Worm (Caenorhabditis elegans): ENCODE results near the gene rack-1.
A peak's percentile ranks its signal among the peaks of the same experiment; 100 is the strongest.

rack-1 gene

ce11 chrIV:10176252-10176730 lies at the start of gene rack-1:
TSS of gene rack-1 (plus strand) at chrIV:10176680.
- TF ChIP-seq mab-5 (tag; optimal IDR thresholded peaks at IDR 0.05) (no peak), mbf-1 (tag; optimal IDR thresholded peaks at IDR 0.05) (no peak), ceh-16 (tag; optimal IDR thresholded peaks at IDR 0.05) (peak; percentile 47), nhr-6 (tag; optimal IDR thresholded peaks at IDR 0.05) (no peak), fos-1 (tag; optimal IDR thresholded peaks at IDR 0.05) (peak; percentile 23), lin-11 (tag; optimal IDR thresholded peaks at IDR 0.05) (peak; percentile 6), zag-1 (tag; optimal IDR thresholded peaks at IDR 0.05) (no peak), mdl-1 (tag; optimal IDR thresholded peaks at IDR 0.05) (no peak), elt-3 (tag; optimal IDR thresholded peaks at IDR 0.05) (no peak), nhr-21 (tag; optimal IDR thresholded peaks at IDR 0.05) (peak; percentile 27), sma-9 (GFP tag; optimal IDR thresholded peaks at IDR 0.05) (no peak), sma-9 (tag; optimal IDR thresholded peaks at IDR 0.05) (no peak), R02D3.7 (tag; optimal IDR thresholded peaks at IDR 0.05) (no peak), ztf-11 (tag; optimal IDR thresholded peaks at IDR 0.05) (no peak), nhr-25 (tag; optimal IDR thresholded peaks at IDR 0.05) (peak; percentile 34), egl-27 (tag; optimal IDR thresholded peaks at IDR 0.05) (peak; percentile 12), gmeb-1 (tag; optimal IDR thresholded peaks at IDR 0.05) (peak; percentile 63), aly-2 (tag; optimal IDR thresholded peaks at IDR 0.05) (no peak), lin-39 (tag; optimal IDR thresholded peaks at IDR 0.05) (no peak), snpc-4 (tag; optimal IDR thresholded peaks at IDR 0.05) (no peak), unc-55 (GFP tag; optimal IDR thresholded peaks at IDR 0.05) (peak; percentile 83), ztf-4 (tag; optimal IDR thresholded peaks at IDR 0.05) (no peak), Y55F3AM.14 (GFP tag; optimal IDR thresholded peaks at IDR 0.05) (no peak), nhr-10 (tag; optimal IDR thresholded peaks at IDR 0.05) (no peak), unc-39 (tag; optimal IDR thresholded peaks at IDR 0.05) (no peak), ztf-1 (GFP tag; conservative IDR thresholded peaks at IDR 0.05) (no peak), F13H6.1 (tag; optimal IDR thresholded peaks at IDR 0.05) (peak; percentile 34), sma-3 (GFP tag; optimal IDR thresholded peaks at IDR 0.05) (peak; percentile 35), lin-13 (GFP tag; optimal IDR thresholded peaks at IDR 0.05) (peak; percentile 33), unc-62 (GFP tag; optimal IDR thresholded peaks at IDR 0.05) (no peak), nhr-77 (tag; optimal IDR thresholded peaks at IDR 0.05) (no peak), ZK546.5 (tag; optimal IDR thresholded peaks at IDR 0.05) (no peak), lsy-2 (tag; optimal IDR thresholded peaks at IDR 0.05) (peak; percentile 38 to 82), alr-1 (tag; optimal IDR thresholded peaks at IDR 0.05) (no peak), crh-2 (tag; optimal IDR thresholded peaks at IDR 0.05) (peak; percentile 79), nhr-237 (tag; optimal IDR thresholded peaks at IDR 0.05) (no peak), skn-1 (tag; optimal IDR thresholded peaks at IDR 0.05) (no peak), nhr-129 (tag; optimal IDR thresholded peaks at IDR 0.05) (peak; percentile 60), ama-1 (optimal IDR thresholded peaks at IDR 0.05) (no peak), C34F6.9 (tag; optimal IDR thresholded peaks at IDR 0.05) (peak; percentile 66)

- no peak for TF ChIP-seq unc-55 (GFP tag; optimal IDR thresholded peaks at IDR 0.05)
- no peak for TF ChIP-seq sem-4 (tag; optimal IDR thresholded peaks at IDR 0.05)
- no peak for TF ChIP-seq sma-3 (GFP tag; optimal IDR thresholded peaks at IDR 0.05)
- no peak for TF ChIP-seq elt-3 (tag; optimal IDR thresholded peaks at IDR 0.05)
- TF ChIP-seq egl-27 (tag; optimal IDR thresholded peaks at IDR 0.05): no peak
- TF ChIP-seq peb-1 (tag; optimal IDR thresholded peaks at IDR 0.05): no peak
- no peak for TF ChIP-seq lsy-2 (tag; optimal IDR thresholded peaks at IDR 0.05)
- TF ChIP-seq nhr-10 (tag; optimal IDR thresholded peaks at IDR 0.05): no peak
- no peak for TF ChIP-seq nhr-6 (tag; optimal IDR thresholded peaks at IDR 0.05)
These were observed 48.0 kb upstream of the rack-1 start for ce11 chrIV:10128446-10128845.

ce11 chrIV:10128906-10129386 lies 47.5 kb upstream of the rack-1 start, which contains the start of the genes gtbp-1 and K08F4.3:
TSS of gene gtbp-1 (minus strand) at chrIV:10128956.
TSS of gene K08F4.3 (plus strand) at chrIV:10129257.
- TF ChIP-seq gmeb-1 (tag; optimal IDR thresholded peaks at IDR 0.05): peak; percentile 90
- TF ChIP-seq lin-11 (tag; optimal IDR thresholded peaks at IDR 0.05): peak; percentile 84
- no peak for TF ChIP-seq nhr-6 (tag; optimal IDR thresholded peaks at IDR 0.05)
- TF ChIP-seq sem-4 (tag; optimal IDR thresholded peaks at IDR 0.05): peak; percentile 22
- no peak for TF ChIP-seq mab-5 (tag; optimal IDR thresholded peaks at IDR 0.05)
- TF ChIP-seq sma-3 (GFP tag; optimal IDR thresholded peaks at IDR 0.05): peak; percentile 66
- TF ChIP-seq zag-1 (tag; optimal IDR thresholded peaks at IDR 0.05): peak; percentile 20
- peak; percentile 94 for TF ChIP-seq crh-2 (tag; optimal IDR thresholded peaks at IDR 0.05)
- TF ChIP-seq nhr-21 (tag; optimal IDR thresholded peaks at IDR 0.05): peak; percentile 2
- peak; percentile 63 for TF ChIP-seq lin-13 (GFP tag; optimal IDR thresholded peaks at IDR 0.05)
- TF ChIP-seq unc-55 (GFP tag; optimal IDR thresholded peaks at IDR 0.05): peak; percentile 94
- peak; percentile 80 for TF ChIP-seq ZK546.5 (tag; optimal IDR thresholded peaks at IDR 0.05)
- TF ChIP-seq F13H6.1 (tag; optimal IDR thresholded peaks at IDR 0.05): peak; percentile 52
- no peak for TF ChIP-seq R02D3.7 (tag; optimal IDR thresholded peaks at IDR 0.05)
- TF ChIP-seq snpc-4 (tag; optimal IDR thresholded peaks at IDR 0.05): peak; percentile 10
- TF ChIP-seq mbf-1 (tag; optimal IDR thresholded peaks at IDR 0.05): no peak
- TF ChIP-seq elt-3 (tag; optimal IDR thresholded peaks at IDR 0.05): no peak
- TF ChIP-seq lsy-2 (tag; optimal IDR thresholded peaks at IDR 0.05): peak; percentile 16 to 90
- peak; percentile 86 for TF ChIP-seq C34F6.9 (tag; optimal IDR thresholded peaks at IDR 0.05)
- peak; percentile 90 for TF ChIP-seq nhr-129 (tag; optimal IDR thresholded peaks at IDR 0.05)
- peak; percentile 39 for TF ChIP-seq sma-9 (GFP tag; optimal IDR thresholded peaks at IDR 0.05)
- TF ChIP-seq sma-9 (tag; optimal IDR thresholded peaks at IDR 0.05): no peak

Measured in whole organism, L2 larva.